Fruit fly (Drosophila melanogaster): ENCODE data around the gene CG4045.

The CG4045 gene

dm6 chrX:2024819-2025218, 50.9 kb downstream of the CG4045 start (continued):
- no peak for TF ChIP-seq CG34224 (GFP tag; IDR thresholded peaks at IDR 0.05; ENCODE audit: partially characterized antibody)
- TF ChIP-seq CG17385 (GFP tag; optimal IDR thresholded peaks at IDR 0.05), result peak; percentile 48
- no peak for TF ChIP-seq Bgb (GFP tag; IDR thresholded peaks at IDR 0.05; ENCODE audit: partially characterized antibody)
- TF ChIP-seq CG15269 (tag; optimal IDR thresholded peaks at IDR 0.05), result no peak
- TF ChIP-seq eve (GFP tag; optimal IDR thresholded peaks at IDR 0.05), result no peak
- TF ChIP-seq CG6854 (GFP tag; optimal IDR thresholded peaks at IDR 0.05), result no peak
- no peak for TF ChIP-seq sna (GFP tag; IDR thresholded peaks at IDR 0.05; ENCODE audit: partially characterized antibody)
- TF ChIP-seq Doc3 (GFP tag; IDR thresholded peaks at IDR 0.05; ENCODE audit: partially characterized antibody), result no peak
- TF ChIP-seq CG1832 (GFP tag; optimal IDR thresholded peaks at IDR 0.05), result peak; percentile 30
- no peak for TF ChIP-seq CG5245 (GFP tag; optimal IDR thresholded peaks at IDR 0.05)
- no peak for TF ChIP-seq dm (GFP tag; optimal IDR thresholded peaks at IDR 0.05)
- TF ChIP-seq mld (GFP tag; IDR thresholded peaks at IDR 0.05; ENCODE audit: partially characterized antibody), result no peak
- no peak for TF ChIP-seq CG9876 (GFP tag; optimal IDR thresholded peaks at IDR 0.05)
- no peak for TF ChIP-seq CG14050 (GFP tag; IDR thresholded peaks at IDR 0.05)
- TF ChIP-seq CTCF (GFP tag; optimal IDR thresholded peaks at IDR 0.05), result no peak
- TF ChIP-seq CG1792 (GFP tag; optimal IDR thresholded peaks at IDR 0.05), result no peak
- no peak for TF ChIP-seq chinmo (GFP tag; IDR thresholded peaks at IDR 0.05; ENCODE audit: partially characterized antibody)
- peak; percentile 51 for TF ChIP-seq Med (GFP tag)
- no peak for TF ChIP-seq sim (GFP tag; IDR thresholded peaks at IDR 0.05)
- no peak for TF ChIP-seq MBD-R2 (GFP tag; IDR thresholded peaks at IDR 0.05)
- no peak for TF ChIP-seq CG11398 (GFP tag; optimal IDR thresholded peaks at IDR 0.05)
- no peak for TF ChIP-seq CG9215 (GFP tag; IDR thresholded peaks at IDR 0.05)
- no peak for TF ChIP-seq CG4328 (GFP tag; optimal IDR thresholded peaks at IDR 0.05)
- TF ChIP-seq grn (GFP tag; optimal IDR thresholded peaks at IDR 0.05), result no peak
- TF ChIP-seq zf30C (GFP tag; optimal IDR thresholded peaks at IDR 0.05), result no peak
- TF ChIP-seq sima (GFP tag; optimal IDR thresholded peaks at IDR 0.05), result no peak
- peak; percentile 11 for TF ChIP-seq CG2116 (GFP tag; optimal IDR thresholded peaks at IDR 0.05)
- TF ChIP-seq ato (GFP tag; IDR thresholded peaks at IDR 0.05; ENCODE audit: partially characterized antibody), result no peak
- no peak for TF ChIP-seq CG15073 (GFP tag; optimal IDR thresholded peaks at IDR 0.05)
- TF ChIP-seq luna (GFP tag; optimal IDR thresholded peaks at IDR 0.05), result no peak
- TF ChIP-seq Doc2 (GFP tag; IDR thresholded peaks at IDR 0.05), result no peak
- TF ChIP-seq CG17568 (GFP tag; optimal IDR thresholded peaks at IDR 0.05), result no peak
- TF ChIP-seq CG30431 (GFP tag; optimal IDR thresholded peaks at IDR 0.05), result no peak
- TF ChIP-seq ash1 (GFP tag; optimal IDR thresholded peaks at IDR 0.05), result no peak
- TF ChIP-seq CG1647 (GFP tag; optimal IDR thresholded peaks at IDR 0.05), result no peak
- TF ChIP-seq cwo (GFP tag; optimal IDR thresholded peaks at IDR 0.05), result no peak
- TF ChIP-seq CG11093 (GFP tag; IDR thresholded peaks at IDR 0.05), result no peak
- TF ChIP-seq insv (GFP tag; optimal IDR thresholded peaks at IDR 0.05), result no peak
- no peak for TF ChIP-seq gro (GFP tag; optimal IDR thresholded peaks at IDR 0.05)
- no peak for TF ChIP-seq CG13624 (GFP tag; optimal IDR thresholded peaks at IDR 0.05)
- no peak for TF ChIP-seq br (optimal IDR thresholded peaks at IDR 0.05)
- TF ChIP-seq grau (tag; optimal IDR thresholded peaks at IDR 0.05), result no peak
- no peak for TF ChIP-seq tgo (GFP tag; IDR thresholded peaks at IDR 0.05)
- no peak for TF ChIP-seq Dbx (GFP tag; IDR thresholded peaks at IDR 0.05)
- TF ChIP-seq CG4707 (GFP tag; optimal IDR thresholded peaks at IDR 0.05), result peak; percentile 25
- TF ChIP-seq nau (GFP tag; optimal IDR thresholded peaks at IDR 0.05), result no peak
- TF ChIP-seq knrl (GFP tag; IDR thresholded peaks at IDR 0.05; ENCODE audit: partially characterized antibody), result no peak
- TF ChIP-seq Atf6 (GFP tag; IDR thresholded peaks at IDR 0.05), result no peak
- TF ChIP-seq gem (tag; optimal IDR thresholded peaks at IDR 0.05), result no peak
- no peak for TF ChIP-seq ind (GFP tag; optimal IDR thresholded peaks at IDR 0.05)
- TF ChIP-seq CG12219 (GFP tag; optimal IDR thresholded peaks at IDR 0.05), result peak; percentile 25
- no peak for TF ChIP-seq scrt (GFP tag; optimal IDR thresholded peaks at IDR 0.05)
- 0 out of 3 replicates have a peak, but pooled peaks have one; percentile 35 for TF ChIP-seq gce (GFP tag; IDR thresholded peaks at IDR 0.05)

All from whole organism, embryonic.